Worm (Caenorhabditis elegans) whole organism, midembryonic: Measurements from ENCODE around the gene str-160.

Experiments
- T22C8.4 ChIP-seq: fragments of 200-800 bp; sonication (Bioruptor generic); IDR thresholded peaks from 2 replicates; pipeline ENCODE4 v1.3.6; 2022; ENCODE audit warnings: missing genetic modification characterization, missing compliant biosample characterization
- cog-1 ChIP-seq: sonication (generic microtip); optimal IDR thresholded peaks from 2 replicates; lab custom pipeline; 2016; ENCODE audit warnings: missing genetic modification characterization, missing compliant biosample characterization
- flt-1 ChIP-seq: fragments of 200-800 bp; sonication (Bioruptor generic); IDR thresholded peaks from 2 replicates; pipeline ENCODE4 v1.3.6; 2022; ENCODE audit warnings: missing genetic modification characterization, missing compliant biosample characterization
- ref-1 ChIP-seq: fragments of 200-800 bp; sonication (Bioruptor generic); conservative IDR thresholded peaks from 2 replicates; pipeline ENCODE4 v1.3.6; 2022; ENCODE audit warnings: missing genetic modification reagents, missing genetic modification characterization, missing compliant biosample characterization
- tab-1 ChIP-seq: fragments of 200-800 bp; sonication (Bioruptor generic); IDR thresholded peaks from 2 replicates; pipeline ENCODE4 v1.3.6; 2022; ENCODE audit warnings: missing genetic modification characterization, missing compliant biosample characterization
- ztf-23 ChIP-seq: fragments of 200-800 bp; sonication (Bioruptor generic); IDR thresholded peaks from 2 replicates; pipeline ENCODE4 v1.3.6; 2022; ENCODE audit warnings: missing genetic modification reagents, missing genetic modification characterization, missing compliant biosample characterization
- ztf-29 ChIP-seq: fragments of 200-800 bp; sonication (Bioruptor generic); IDR thresholded peaks from 2 replicates; pipeline ENCODE4 v1.3.6; 2022; ENCODE audit warnings: missing genetic modification reagents, missing genetic modification characterization, missing compliant biosample characterization

ce11 chrV:1779994-1780393, 45.3 kb downstream of the str-160 start:
- no peak for TF ChIP-seq ref-1
- no peak for TF ChIP-seq ztf-29 (GFP tag; lab: Robert Waterston, UW)
- TF ChIP-seq ztf-23 (GFP tag; lab: Robert Waterston, UW), result no peak
- no peak for TF ChIP-seq tab-1 (GFP tag; lab: Robert Waterston, UW)
- TF ChIP-seq flt-1 (GFP tag; lab: Robert Waterston, UW), result no peak
- no peak for TF ChIP-seq cog-1
- no peak for TF ChIP-seq T22C8.4 (GFP tag; lab: Robert Waterston, UW)
